Fruit fly (Drosophila melanogaster) whole organism, embryonic: ENCODE measurements around the gene MAGE.
A peak's percentile ranks its signal among the peaks of the same experiment; 100 is the strongest.

Experiments
- Atf-2 ChIP-seq: fragments of 200-800 bp; sonication (Bioruptor generic); optimal IDR thresholded peaks from 2 replicates; lab custom pipeline; 2016; ENCODE audit warnings: missing biosample characterization, missing genetic modification characterization
- CG10462 ChIP-seq: fragments of 200-800 bp; sonication (Bioruptor generic); optimal IDR thresholded peaks from 2 replicates; lab custom pipeline; 2016; ENCODE audit warnings: missing biosample characterization, missing genetic modification characterization
- CG10979 ChIP-seq: fragments of 200-800 bp; sonication (Bioruptor generic); optimal IDR thresholded peaks from 2 replicates; lab custom pipeline; 2018; ENCODE audit warnings: missing biosample characterization, mild to moderate bottlenecking, missing genetic modification characterization, moderate library complexity
- CG11504 ChIP-seq: fragments of 200-800 bp; sonication (Bioruptor generic); optimal IDR thresholded peaks from 3 replicates; lab custom pipeline; 2019; ENCODE audit warnings: missing biosample characterization, mild to moderate bottlenecking, missing genetic modification characterization, moderate library complexity
- CG13624 ChIP-seq: fragments of 200-800 bp; sonication (Bioruptor generic); optimal IDR thresholded peaks from 2 replicates; lab custom pipeline; 2016; ENCODE audit warnings: missing biosample characterization, missing genetic modification characterization
- CG1529 ChIP-seq: fragments of 200-800 bp; sonication (Bioruptor generic); optimal IDR thresholded peaks from 3 replicates; lab custom pipeline; 2018; ENCODE audit warnings: missing biosample characterization, missing genetic modification characterization
- CG15696 ChIP-seq: fragments of 200-800 bp; sonication (Bioruptor generic); optimal IDR thresholded peaks from 2 replicates; lab custom pipeline; 2019; ENCODE audit warnings: missing biosample characterization, mild to moderate bottlenecking, missing genetic modification characterization, moderate library complexity
- CG1602 ChIP-seq: fragments of 200-800 bp; sonication (Bioruptor generic); optimal IDR thresholded peaks from 3 replicates; lab custom pipeline; 2016; ENCODE audit warnings: missing biosample characterization, missing genetic modification characterization
- CG17912 ChIP-seq: fragments of 200-800 bp; sonication (Bioruptor generic); optimal IDR thresholded peaks from 2 replicates; lab custom pipeline; 2018; ENCODE audit warnings: missing biosample characterization, mild to moderate bottlenecking, missing genetic modification characterization
- CG18262 ChIP-seq: fragments of 200-800 bp; optimal IDR thresholded peaks from 3 replicates; lab custom pipeline; 2019; ENCODE audit warnings: missing biosample characterization, mild to moderate bottlenecking, missing genetic modification characterization, moderate library complexity
- CG2199 ChIP-seq: fragments of 200-800 bp; sonication (Bioruptor generic); IDR thresholded peaks from 3 replicates; pipeline ENCODE4 v1.3.6; 2022; ENCODE audit warnings: missing biosample characterization, missing genetic modification characterization
- CG2202 ChIP-seq: fragments of 200-800 bp; sonication (Bioruptor generic); optimal IDR thresholded peaks from 2 replicates; lab custom pipeline; 2018; ENCODE audit warnings: missing biosample characterization, mild to moderate bottlenecking, missing genetic modification characterization
- CG4617 ChIP-seq: fragments of 200-800 bp; sonication (Bioruptor generic); optimal IDR thresholded peaks from 3 replicates; lab custom pipeline; 2016; ENCODE audit warnings: missing biosample characterization, missing genetic modification characterization, borderline replicate concordance
- CG4820 ChIP-seq: fragments of 200-800 bp; sonication (Bioruptor generic); optimal IDR thresholded peaks from 3 replicates; lab custom pipeline; 2016; ENCODE audit warnings: missing biosample characterization, missing genetic modification characterization
- CG6272 ChIP-seq: fragments of 200-800 bp; sonication (Bioruptor generic); IDR thresholded peaks from 2 replicates; pipeline ENCODE4 v1.3.6; 2022; ENCODE audit warnings: missing biosample characterization, missing genetic modification characterization
- CG8359 ChIP-seq: fragments of 200-800 bp; sonication (Bioruptor generic); optimal IDR thresholded peaks from 2 replicates; lab custom pipeline; 2017; ENCODE audit warnings: missing biosample characterization, mild to moderate bottlenecking, missing genetic modification characterization, borderline replicate concordance
- CG8388 ChIP-seq: fragments of 200-800 bp; sonication (Bioruptor generic); optimal IDR thresholded peaks from 2 replicates; lab custom pipeline; 2019; ENCODE audit warnings: missing biosample characterization, mild to moderate bottlenecking, missing genetic modification characterization, moderate library complexity
- CG9817 ChIP-seq: fragments of 200-800 bp; sonication (Bioruptor generic); optimal IDR thresholded peaks from 2 replicates; lab custom pipeline; 2018; ENCODE audit warnings: missing biosample characterization, mild to moderate bottlenecking, missing genetic modification characterization, moderate library complexity
- CTCF ChIP-seq: fragments of 200-800 bp; sonication (Bioruptor generic); optimal IDR thresholded peaks from 2 replicates; lab custom pipeline; 2017; ENCODE audit warnings: missing biosample characterization, mild to moderate bottlenecking, missing genetic modification characterization, moderate library complexity
- Dad ChIP-seq: fragments of 200-800 bp; sonication (Bioruptor generic); optimal IDR thresholded peaks from 3 replicates; lab custom pipeline; 2016; ENCODE audit warnings: missing biosample characterization, missing genetic modification characterization
- Dip3 ChIP-seq: fragments of 200-800 bp; sonication (Bioruptor generic); optimal IDR thresholded peaks from 3 replicates; lab custom pipeline; 2016; ENCODE audit warnings: missing biosample characterization, missing genetic modification characterization
- E2f1 ChIP-seq: fragments of 200-800 bp; sonication (Bioruptor generic); IDR thresholded peaks from 2 replicates; pipeline ENCODE4 v1.3.6; 2022; ENCODE audit warnings: missing biosample characterization, missing genetic modification characterization
- Fer1 ChIP-seq: fragments of 200-800 bp; sonication (Bioruptor generic); optimal IDR thresholded peaks from 2 replicates; lab custom pipeline; 2017; ENCODE audit warnings: missing biosample characterization, mild to moderate bottlenecking, missing genetic modification characterization
- HLH54F ChIP-seq: fragments of 200-800 bp; sonication (Bioruptor generic); optimal IDR thresholded peaks from 3 replicates; lab custom pipeline; 2016; ENCODE audit warnings: missing biosample characterization, missing genetic modification characterization
- MESR4 ChIP-seq: fragments of 200-800 bp; sonication (Bioruptor generic); optimal IDR thresholded peaks from 2 replicates; lab custom pipeline; 2018; ENCODE audit warnings: missing biosample characterization, mild to moderate bottlenecking, missing genetic modification characterization, moderate library complexity
- Mes4 ChIP-seq: fragments of 200-800 bp; sonication (Bioruptor generic); optimal IDR thresholded peaks from 2 replicates; lab custom pipeline; 2016; ENCODE audit warnings: missing biosample characterization, missing genetic modification characterization
- NK7.1 ChIP-seq: fragments of 200-800 bp; sonication (Bioruptor generic); optimal IDR thresholded peaks from 3 replicates; lab custom pipeline; 2016; ENCODE audit warnings: missing biosample characterization, missing genetic modification characterization
- Ravus ChIP-seq: fragments of 200-800 bp; sonication (Bioruptor generic); IDR thresholded peaks from 2 replicates; pipeline ENCODE4 v1.3.6; 2022; ENCODE audit warnings: missing biosample characterization, missing genetic modification characterization
- Rfx ChIP-seq: fragments of 200-800 bp; sonication (Bioruptor generic); IDR thresholded peaks from 2 replicates; pipeline ENCODE4 v1.3.6; 2022; ENCODE audit warnings: missing biosample characterization, missing genetic modification characterization
- Stat92E ChIP-seq, 3 experiments: fragments of >200 bp in 2 of 3; fragments of 200-800 bp in 1 of 3; sonication (Bioruptor generic) in 1 of 3; optimal IDR thresholded peaks; 2 replicates each; lab custom pipeline; 2017 to 2019; ENCODE audit warnings: missing biosample characterization in 3 of 3, missing genetic modification characterization in 3 of 3, mild to moderate bottlenecking in 1 of 3, moderate library complexity in 1 of 3
- Tbp ChIP-seq: fragments of >200 bp; optimal IDR thresholded peaks from 2 replicates; lab custom pipeline; 2018; ENCODE audit warnings: missing biosample characterization, missing genetic modification characterization
- ara ChIP-seq: fragments of 200-800 bp; sonication (Bioruptor generic); IDR thresholded peaks from 2 replicates; pipeline ENCODE4 v1.3.6; 2022; ENCODE audit warnings: missing biosample characterization, missing genetic modification characterization
- cad ChIP-seq: fragments of >200 bp; optimal IDR thresholded peaks from 2 replicates; lab custom pipeline; 2017; ENCODE audit warnings: missing biosample characterization, missing genetic modification characterization
- chm ChIP-seq: fragments of 200-800 bp; sonication (Bioruptor generic); IDR thresholded peaks from 2 replicates; pipeline ENCODE4 v1.3.6; 2022; ENCODE audit warnings: missing biosample characterization, missing genetic modification characterization
- esg ChIP-seq: fragments of 200-800 bp; sonication (Bioruptor generic); conservative IDR thresholded peaks from 2 replicates; pipeline ENCODE4 v1.3.6; 2022; ENCODE audit warnings: missing biosample characterization, missing genetic modification characterization
- eyg ChIP-seq: fragments of 200-800 bp; sonication (Bioruptor generic); optimal IDR thresholded peaks from 3 replicates; lab custom pipeline; 2016; ENCODE audit warnings: missing biosample characterization, missing genetic modification characterization
- gem ChIP-seq: fragments of 200-800 bp; sonication (Bioruptor generic); optimal IDR thresholded peaks from 2 replicates; lab custom pipeline; 2019; ENCODE audit warnings: missing biosample characterization, mild to moderate bottlenecking, missing genetic modification characterization, moderate library complexity
- gt ChIP-seq: fragments of 200-800 bp; sonication (Bioruptor generic); IDR thresholded peaks from 2 replicates; pipeline ENCODE4 v1.3.6; 2022; ENCODE audit warnings: missing biosample characterization, missing genetic modification characterization
- jumu ChIP-seq: fragments of 200-800 bp; sonication (Bioruptor generic); optimal IDR thresholded peaks from 3 replicates; lab custom pipeline; 2016; ENCODE audit warnings: missing biosample characterization, missing genetic modification characterization
- lbe ChIP-seq: fragments of 200-800 bp; sonication (Bioruptor generic); optimal IDR thresholded peaks from 2 replicates; lab custom pipeline; 2016; ENCODE audit warnings: missing biosample characterization, mild to moderate bottlenecking, missing genetic modification characterization
- lola ChIP-seq, 3 experiments: fragments of >200 bp in 2 of 3; fragments of 200-800 bp in 1 of 3; sonication (Bioruptor generic) in 1 of 3; optimal IDR thresholded peaks; 2 replicates each; lab custom pipeline; 2017 to 2019; ENCODE audit warnings: missing biosample characterization in 3 of 3, missing genetic modification characterization in 3 of 3, mild to moderate bottlenecking in 1 of 3, moderate library complexity in 1 of 3
- luna ChIP-seq: fragments of 200-800 bp; sonication (Bioruptor generic); optimal IDR thresholded peaks from 2 replicates; lab custom pipeline; 2016; ENCODE audit warnings: missing biosample characterization, missing genetic modification characterization
- onecut ChIP-seq: fragments of 200-800 bp; sonication (Bioruptor generic); IDR thresholded peaks from 2 replicates; pipeline ENCODE4 v1.3.6; 2022; ENCODE audit warnings: missing biosample characterization, missing genetic modification characterization
- pita ChIP-seq: fragments of 200-800 bp; sonication (Bioruptor generic); optimal IDR thresholded peaks from 2 replicates; lab custom pipeline; 2017; ENCODE audit warnings: missing biosample characterization, mild to moderate bottlenecking, missing genetic modification characterization
- pzg ChIP-seq: fragments of 200-800 bp; sonication (Bioruptor generic); optimal IDR thresholded peaks from 3 replicates; lab custom pipeline; 2018; ENCODE audit warnings: missing biosample characterization, mild to moderate bottlenecking, missing genetic modification characterization, moderate library complexity
- sd ChIP-seq: fragments of 200-800 bp; sonication (Bioruptor generic); optimal IDR thresholded peaks from 3 replicates; lab custom pipeline; 2018; ENCODE audit warnings: missing biosample characterization, mild to moderate bottlenecking, missing genetic modification characterization, moderate library complexity
- sisA ChIP-seq: fragments of 200-800 bp; sonication (Bioruptor generic); IDR thresholded peaks from 2 replicates; pipeline ENCODE4 v1.3.6; 2022; ENCODE audit warnings: missing biosample characterization, missing genetic modification characterization
- sna ChIP-seq: fragments of 200-800 bp; sonication (Bioruptor generic); IDR thresholded peaks from 2 replicates; pipeline ENCODE4 v1.3.6; 2022; ENCODE audit warnings: missing biosample characterization, missing genetic modification characterization; ENCODE audit not compliant: partially characterized antibody
- trh ChIP-seq: fragments of 200-800 bp; sonication (Bioruptor generic); optimal IDR thresholded peaks from 2 replicates; lab custom pipeline; 2016; ENCODE audit warnings: missing biosample characterization, missing genetic modification characterization
- tx ChIP-seq: fragments of 200-800 bp; sonication (Bioruptor generic); optimal IDR thresholded peaks from 2 replicates; lab custom pipeline; 2016; ENCODE audit warnings: missing biosample characterization, missing genetic modification characterization
- zen ChIP-seq: fragments of 200-800 bp; sonication (Bioruptor generic); optimal IDR thresholded peaks from 3 replicates; lab custom pipeline; 2018; ENCODE audit warnings: missing biosample characterization, mild to moderate bottlenecking, missing genetic modification characterization, moderate library complexity

Gene MAGE

DNA sequence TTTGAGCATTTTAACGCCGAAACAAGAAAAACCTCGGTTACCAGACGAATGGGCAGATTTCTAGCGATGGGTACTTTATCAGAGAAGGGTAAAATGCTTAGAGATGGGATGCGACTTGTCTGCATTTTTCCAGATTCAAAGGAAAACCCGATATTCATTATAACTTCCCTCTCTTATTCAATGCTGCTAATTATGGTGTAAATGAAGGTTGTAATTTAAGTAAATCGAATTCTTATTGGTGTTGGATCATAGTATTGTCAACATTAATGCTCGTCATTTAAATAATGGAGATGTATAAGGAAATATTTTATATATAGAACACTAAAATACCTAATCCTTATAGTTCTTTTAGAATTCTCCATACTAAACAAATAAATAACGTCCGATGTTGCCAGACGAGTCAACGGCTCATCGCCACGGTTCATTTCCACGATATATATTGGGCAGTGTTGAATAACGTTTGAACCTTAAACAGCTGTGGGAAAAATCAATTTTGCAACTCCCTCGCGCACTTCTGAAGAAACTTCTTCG is 30.8 kb downstream of the MAGE start, which contains the start of the genes Alh and CG10098 (continued):
- TF ChIP-seq pzg (GFP tag; lab: Kevin White, UChicago) (peak; percentile 64), gem (tag; lab: Kevin White, UChicago) (peak; percentile 88), Rfx (GFP tag; lab: Robert Waterston, UW) (peak; percentile 89), lbe (GFP tag; lab: Kevin White, UChicago) (peak; percentile 74), CTCF (GFP tag; lab: Kevin White, UChicago) (no peak), trh (GFP tag; lab: Kevin White, UChicago) (peak; percentile 18), CG2199 (GFP tag; lab: Robert Waterston, UW) (no peak), Atf-2 (GFP tag; lab: Kevin White, UChicago) (peak; percentile 77), CG15696 (peak; percentile 87), pita (GFP tag; lab: Kevin White, UChicago) (peak; percentile 41), MESR4 (GFP tag; lab: Kevin White, UChicago) (no peak), CG8388 (peak; percentile 62), Dad (peak; percentile 83), onecut (peak; percentile 98), CG10462 (GFP tag; lab: Kevin White, UChicago) (peak; percentile 71), CG9817 (tag; lab: Kevin White, UChicago) (peak; percentile 91), eyg (GFP tag; lab: Kevin White, UChicago) (peak; percentile 69), Fer1 (GFP tag; lab: Kevin White, UChicago) (peak; percentile 45), CG4617 (peak; percentile 94), cad (GFP tag; lab: Kevin White, UChicago) (no peak), CG2202 (tag; lab: Kevin White, UChicago) (peak; percentile 29), Mes4 (peak; percentile 59), sna (GFP tag; lab: Robert Waterston, UW) (peak; percentile 55), CG18262 (tag; lab: Kevin White, UChicago) (peak; percentile 78), NK7.1 (GFP tag; lab: Kevin White, UChicago) (peak; percentile 58), HLH54F (GFP tag; lab: Kevin White, UChicago) (peak; percentile 92), jumu (GFP tag; lab: Kevin White, UChicago) (peak; percentile 90), chm (no peak; the same call in 1 of the 2 replicates), sisA (GFP tag; lab: Robert Waterston, UW) (peak; percentile 85), CG11504 (peak; percentile 80), sd (tag; lab: Kevin White, UChicago) (no peak), zen (tag; lab: Kevin White, UChicago) (peak; percentile 88), CG4820 (GFP tag; lab: Kevin White, UChicago) (peak; percentile 73), luna (GFP tag; lab: Kevin White, UChicago) (peak; percentile 86), CG13624 (peak; percentile 82), lola (GFP tag; optimal IDR thresholded peaks at IDR 0.05; lab: Kevin White, UChicago) (peak in 1 of 3 experiments; percentile 87), CG8359 (GFP tag; lab: Kevin White, UChicago) (no peak), CG10979 (tag; lab: Kevin White, UChicago) (peak; percentile 65), Dip3 (GFP tag; lab: Kevin White, UChicago) (peak; percentile 91), Stat92E (GFP tag; optimal IDR thresholded peaks at IDR 0.05; lab: Kevin White, UChicago) (no peak), gt (GFP tag; lab: Robert Waterston, UW) (peak; percentile 56; the same call in 1 of the 2 replicates), tx (peak; percentile 83), Tbp (GFP tag; lab: Kevin White, UChicago) (no peak), CG1529 (GFP tag; lab: Kevin White, UChicago) (peak; percentile 62), CG6272 (GFP tag; lab: Robert Waterston, UW) (peak; percentile 77), Ravus (GFP tag; lab: Robert Waterston, UW) (peak; percentile 52), ara (GFP tag; lab: Robert Waterston, UW) (no peak), E2f1 (GFP tag; lab: Robert Waterston, UW) (peak; percentile 62), esg (GFP tag; lab: Robert Waterston, UW) (peak; percentile 75), CG17912 (GFP tag; lab: Kevin White, UChicago) (peak; percentile 15), CG1602 (GFP tag; lab: Kevin White, UChicago) (peak; percentile 90)
